Worm (Caenorhabditis elegans): ENCODE measurements around the gene Y102E9.3.

Y102E9.3 gene

DNA sequence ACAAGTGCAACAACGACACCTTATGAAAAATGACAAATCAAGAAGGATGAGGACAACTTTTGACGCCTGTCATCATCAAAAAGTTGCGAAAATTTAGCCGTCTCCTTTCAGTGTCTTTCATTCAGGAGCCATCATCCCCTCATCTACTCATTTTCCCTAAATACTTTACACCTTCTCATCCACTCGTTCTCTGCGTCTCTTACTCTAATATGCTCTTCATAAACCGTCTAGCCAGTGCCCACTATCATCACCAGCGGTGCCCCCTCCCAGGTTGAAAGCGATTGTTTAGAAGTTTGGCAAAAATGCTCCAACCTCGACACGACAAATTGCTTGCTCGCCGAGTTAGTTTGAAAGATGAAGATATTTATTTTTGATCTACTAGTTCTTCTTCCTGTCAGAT lies 8.3 kb upstream of the Y102E9.3 start:
- no peak for TF ChIP-seq Y116A8C.19 (tag; optimal IDR thresholded peaks at IDR 0.05; ENCODE audit: borderline replicate concordance)
- TF ChIP-seq elt-3 (tag; optimal IDR thresholded peaks at IDR 0.05): no peak
- peak in 1 of 2 experiments; percentile 6 for TF ChIP-seq lsy-2 (tag; optimal IDR thresholded peaks at IDR 0.05)
- no peak for TF ChIP-seq lin-35 (GFP tag; optimal IDR thresholded peaks at IDR 0.05)
- peak; percentile 44 for TF ChIP-seq rnt-1 (tag; optimal IDR thresholded peaks at IDR 0.05)
- TF ChIP-seq efl-1 (optimal IDR thresholded peaks at IDR 0.05): no peak
- peak in 1 of 2 experiments; percentile 41 for TF ChIP-seq efl-1 (GFP tag; optimal IDR thresholded peaks at IDR 0.05 in 1 of 2)
- peak; percentile 38 for TF ChIP-seq nhr-71 (tag; optimal IDR thresholded peaks at IDR 0.05)
- TF ChIP-seq dpl-1 (GFP tag; optimal IDR thresholded peaks at IDR 0.05): no peak
- peak; percentile 34 for TF ChIP-seq lin-14 (GFP tag; optimal IDR thresholded peaks at IDR 0.05)

DNA sequence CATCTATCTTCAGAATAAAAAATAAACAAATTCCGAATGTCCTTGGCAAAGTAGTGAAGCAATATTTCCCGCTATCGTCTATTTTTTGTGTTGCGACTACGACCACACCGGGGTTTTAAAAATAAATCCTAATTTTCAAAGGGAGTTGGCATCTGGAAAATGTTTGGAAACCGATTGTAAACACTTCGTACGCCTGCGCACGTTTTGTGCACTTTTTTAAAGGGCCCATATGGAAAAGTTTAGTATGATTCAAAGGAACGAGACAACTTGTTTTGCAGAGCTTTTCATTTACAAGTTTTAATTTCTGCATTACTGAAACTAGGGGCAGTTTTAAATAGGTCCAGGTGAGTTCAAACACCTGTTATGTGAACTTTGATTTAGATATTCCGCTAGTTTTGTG lies 5.8 kb upstream of the Y102E9.3 start:
- TF ChIP-seq unc-62 (GFP tag; optimal IDR thresholded peaks at IDR 0.05) (no peak), elt-3 (tag; optimal IDR thresholded peaks at IDR 0.05) (no peak), ceh-88 (GFP tag; IDR thresholded peaks at IDR 0.05) (no peak), lin-13 (GFP tag; optimal IDR thresholded peaks at IDR 0.05) (no peak), skn-1 (tag; optimal IDR thresholded peaks at IDR 0.05) (no peak), Y116A8C.19 (tag; optimal IDR thresholded peaks at IDR 0.05; ENCODE audit: borderline replicate concordance) (no peak), alr-1 (tag; optimal IDR thresholded peaks at IDR 0.05; ENCODE audit: borderline replicate concordance) (no peak), efl-1 (optimal IDR thresholded peaks at IDR 0.05) (no peak), efl-1 (GFP tag; optimal IDR thresholded peaks at IDR 0.05 in 1 of 2) (peak in 1 of 2 experiments; percentile 25), dpl-1 (GFP tag; optimal IDR thresholded peaks at IDR 0.05) (no peak), fkh-4 (tag; optimal IDR thresholded peaks at IDR 0.05; ENCODE audit: borderline replicate concordance) (peak; percentile 76), dsc-1 (tag; optimal IDR thresholded peaks at IDR 0.05) (peak; percentile 91), unc-98 (GFP tag; IDR thresholded peaks at IDR 0.05) (no peak), irx-1 (tag; optimal IDR thresholded peaks at IDR 0.05) (no peak)

DNA sequence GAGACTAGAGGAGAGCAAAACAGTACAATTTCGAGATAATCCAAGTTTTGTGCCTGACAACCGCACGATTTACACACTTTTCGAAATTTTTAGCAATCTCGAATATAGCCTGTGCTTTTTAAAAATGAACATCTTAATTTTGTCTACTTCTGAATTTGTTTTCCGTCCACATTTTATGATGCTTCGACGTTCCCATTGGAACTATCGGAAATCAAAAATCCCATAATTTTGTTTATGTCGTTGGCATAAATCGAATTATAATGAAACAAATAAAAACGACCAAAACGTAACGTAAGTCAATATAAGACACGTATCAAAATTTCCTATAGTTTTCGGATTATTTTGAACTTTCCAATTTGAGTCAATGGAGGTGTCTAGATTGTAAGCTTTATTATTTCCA lies 2.7 kb upstream of the Y102E9.3 start, which contains the start of gene K07E12.2:
Gene K07E12.2, plus strand, starts transcription at position 301 of the 400 bp plus-strand sequence.
- no peak for TF ChIP-seq blmp-1 (tag; optimal IDR thresholded peaks at IDR 0.05)
- TF ChIP-seq pag-3 (tag; optimal IDR thresholded peaks at IDR 0.05; ENCODE audit: borderline replicate concordance, insufficient read depth): no peak
- TF ChIP-seq ceh-63 (GFP tag; optimal IDR thresholded peaks at IDR 0.05): no peak
- TF ChIP-seq fos-1 (tag; optimal IDR thresholded peaks at IDR 0.05): no peak

DNA sequence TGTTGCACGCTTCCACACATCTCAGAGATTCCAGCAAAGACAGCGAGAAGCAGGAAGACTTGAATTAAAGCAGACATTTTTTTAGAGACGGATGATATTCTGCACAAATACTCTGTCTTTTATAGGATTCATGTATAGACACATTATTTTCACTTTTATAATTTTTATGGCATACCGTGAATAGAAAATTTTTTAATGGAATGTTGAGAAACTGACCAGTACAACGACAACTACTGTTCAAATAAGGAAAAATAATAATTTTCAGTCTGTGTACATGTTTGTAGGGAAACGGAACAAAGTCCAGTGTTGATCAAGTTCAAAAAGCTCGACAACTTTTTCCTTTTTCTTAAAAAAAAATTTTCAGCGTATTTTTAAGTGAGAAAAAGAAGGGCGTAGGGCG lies 2.2 kb upstream of the Y102E9.3 start, which contains the start of gene Y102E9.6:
Gene Y102E9.6, minus strand, starts transcription at position 101 of the 400 bp plus-strand sequence.
- TF ChIP-seq aha-1 (tag; optimal IDR thresholded peaks at IDR 0.05) (no peak), xbp-1 (tag; optimal IDR thresholded peaks at IDR 0.05) (no peak), efl-1 (optimal IDR thresholded peaks at IDR 0.05) (no peak), efl-1 (GFP tag; optimal IDR thresholded peaks at IDR 0.05 in 1 of 2) (peak in 1 of 2 experiments; percentile 68), alr-1 (tag; optimal IDR thresholded peaks at IDR 0.05; ENCODE audit: borderline replicate concordance) (no peak), irx-1 (tag; optimal IDR thresholded peaks at IDR 0.05) (no peak), grh-1 (GFP tag; IDR thresholded peaks at IDR 0.05) (no peak)

DNA sequence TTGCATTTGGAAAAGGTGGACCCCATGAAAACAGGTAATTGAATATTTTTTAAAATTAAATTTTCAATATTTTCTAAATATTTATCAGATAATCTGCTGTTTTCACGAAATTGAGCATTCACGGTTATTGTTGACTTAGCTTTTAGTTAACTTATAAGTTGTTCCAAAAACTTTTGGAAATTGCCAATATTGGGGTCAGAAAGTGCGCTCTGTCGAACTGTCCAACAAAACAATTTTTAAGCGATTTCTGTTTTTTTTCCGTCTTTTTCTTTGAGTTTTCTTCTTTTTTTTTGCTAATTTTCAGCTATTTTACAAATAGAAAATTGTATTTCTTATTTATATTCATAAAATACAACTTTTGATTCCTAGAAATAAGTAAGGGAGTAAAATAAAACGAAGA lies 3.0 kb downstream of the Y102E9.3 start:
- TF ChIP-seq elt-3 (tag; optimal IDR thresholded peaks at IDR 0.05) (peak in 1 of 6 experiments; percentile 12), lin-35 (GFP tag; optimal IDR thresholded peaks at IDR 0.05) (peak in 1 of 2 experiments; percentile 51), dpl-1 (GFP tag; optimal IDR thresholded peaks at IDR 0.05) (peak in 2 of 3 experiments; percentile 22 to 43), zip-4 (GFP tag; optimal IDR thresholded peaks at IDR 0.05) (no peak), lsy-2 (tag; optimal IDR thresholded peaks at IDR 0.05) (peak in 1 of 2 experiments; percentile 3), efl-1 (optimal IDR thresholded peaks at IDR 0.05) (peak in 1 of 2 experiments; percentile 41), efl-1 (GFP tag; optimal IDR thresholded peaks at IDR 0.05 in 1 of 2) (peak; percentile 23 to 94), efl-3 (GFP tag; optimal IDR thresholded peaks at IDR 0.05) (no peak)

DNA sequence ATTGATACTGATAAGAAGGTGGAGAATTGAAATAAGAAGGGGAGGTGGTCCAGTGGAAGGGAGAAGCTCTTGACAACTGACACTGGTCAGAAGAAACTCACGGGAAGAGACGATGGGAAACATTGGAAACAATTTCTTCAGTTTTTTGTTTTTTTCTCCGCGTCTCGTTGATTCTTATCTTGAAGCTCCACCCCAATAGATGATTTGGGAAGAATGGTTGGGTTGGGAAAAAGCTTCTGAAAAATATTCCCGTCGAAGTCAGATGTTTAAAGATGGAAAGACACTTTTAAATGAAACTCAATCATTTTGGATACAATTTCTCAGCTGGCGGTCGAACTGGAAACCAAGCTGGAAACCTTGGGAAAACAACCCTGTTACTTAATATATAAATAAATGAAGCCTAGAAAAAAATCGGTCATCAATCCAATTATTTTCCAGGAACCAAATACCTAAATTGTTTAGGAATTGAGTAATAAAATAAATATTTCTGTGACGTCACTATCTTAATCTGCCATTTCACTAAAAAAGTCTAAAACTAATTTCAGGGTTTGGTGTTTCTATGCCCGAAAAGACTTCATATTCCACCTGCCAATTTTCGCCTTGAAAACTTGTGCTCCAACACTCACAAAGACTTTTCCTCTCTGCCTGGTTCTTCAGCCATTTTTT lies 4.0 kb downstream of the Y102E9.3 start, which contains the start of the genes Y102E9.5 and odr-4:
Gene Y102E9.5, minus strand, starts transcription at position 101 of the 666 bp plus-strand sequence.
Gene odr-4, plus strand, starts transcription at position 616 of the 666 bp plus-strand sequence.
- TF ChIP-seq lsy-2 (tag; optimal IDR thresholded peaks at IDR 0.05) (no peak), nhr-76 (tag; optimal IDR thresholded peaks at IDR 0.05) (no peak), hpl-2 (GFP tag; optimal IDR thresholded peaks at IDR 0.05) (no peak), ceh-63 (GFP tag; optimal IDR thresholded peaks at IDR 0.05) (no peak), ets-5 (GFP tag; IDR thresholded peaks at IDR 0.05) (no peak), nhr-47 (tag; optimal IDR thresholded peaks at IDR 0.05) (peak; percentile 17), lir-3 (tag; optimal IDR thresholded peaks at IDR 0.05; ENCODE audit: poor library complexity) (no peak), fkh-8 (tag; optimal IDR thresholded peaks at IDR 0.05) (peak; percentile 23), rnt-1 (tag; optimal IDR thresholded peaks at IDR 0.05) (peak; percentile 43), xbp-1 (tag; optimal IDR thresholded peaks at IDR 0.05) (no peak)
